Worm (Caenorhabditis elegans) whole organism, early embryonic: ENCODE results near the gene his-42.

ENCODE experiments used
- B0310.2 ChIP-seq: sonication (generic microtip); optimal IDR thresholded peaks from 2 replicates; lab custom pipeline; 2016; ENCODE audit warnings: mild to moderate bottlenecking, missing genetic modification characterization, missing compliant biosample characterization
- F13C5.2 ChIP-seq: sonication (generic microtip); optimal IDR thresholded peaks from 2 replicates; lab custom pipeline; 2017; ENCODE audit warnings: mild to moderate bottlenecking, missing genetic modification characterization, inconsistent platforms, missing compliant biosample characterization
- ama-1 ChIP-seq: fragments of 150-350 bp; optimal IDR thresholded peaks from 2 replicates; lab custom pipeline; 2014
- ceh-13 ChIP-seq: fragments of 200-800 bp; sonication (Bioruptor generic); optimal IDR thresholded peaks from 2 replicates; lab custom pipeline; 2018; ENCODE audit warnings: mild to moderate bottlenecking, missing genetic modification characterization, missing compliant biosample characterization
- tbx-11 ChIP-seq: fragments of 200-800 bp; sonication (Bioruptor generic); IDR thresholded peaks from 2 replicates; pipeline ENCODE4 v1.3.6; 2022; ENCODE audit warnings: missing genetic modification characterization, missing compliant biosample characterization
- tra-4 ChIP-seq: sonication (generic microtip); optimal IDR thresholded peaks from 2 replicates; lab custom pipeline; 2017; ENCODE audit warnings: missing genetic modification characterization, missing compliant biosample characterization

ce11 chrII:13833505-13833904 lies 5.0 kb upstream of the his-42 start, which contains the start of gene F08G2.5:
- TF ChIP-seq tra-4 (tag; lab: Kevin White, UChicago) = no peak
- no peak for TF ChIP-seq tbx-11 (GFP tag; lab: Robert Waterston, UW)
- TF ChIP-seq F13C5.2 = no peak
- no peak for TF ChIP-seq ceh-13 (GFP tag; lab: Kevin White, UChicago)
- TF ChIP-seq B0310.2 = no peak
- no peak for TF ChIP-seq ama-1 (lab: Kevin White, UChicago)
